Worm (Caenorhabditis elegans) whole organism, L1 larva: Measurements from ENCODE around the gene nhr-130.

Experiments
- blmp-1 ChIP-seq: fragments of 150-350 bp; optimal IDR thresholded peaks from 2 replicates; lab custom pipeline; 2014; ENCODE audit warnings: missing biosample characterization, missing genetic modification characterization
- dpl-1 ChIP-seq, 3 experiments: fragments of 150-350 bp in 2 of 3; sonication (generic microtip) in 1 of 3; optimal IDR thresholded peaks; 2 replicates each; lab custom pipeline; 2014 to 2017; ENCODE audit warnings: missing biosample characterization in 3 of 3, missing genetic modification characterization in 3 of 3, missing genetic modification reagents in 3 of 3
- lin-15B ChIP-seq: fragments of 150-350 bp; sonication (generic microtip); optimal IDR thresholded peaks from 3 replicates; lab custom pipeline; 2014; ENCODE audit warnings: missing biosample characterization, missing genetic modification characterization
- mep-1 ChIP-seq: fragments of 150-350 bp; optimal IDR thresholded peaks from 2 replicates; lab custom pipeline; 2014; ENCODE audit warnings: missing biosample characterization, missing genetic modification characterization
- pag-3 ChIP-seq: sonication (generic microtip); optimal IDR thresholded peaks from 2 replicates; lab custom pipeline; 2017; ENCODE audit warnings: missing genetic modification characterization, mild to moderate bottlenecking, missing compliant biosample characterization, antibody characterized with exemption, borderline replicate concordance; ENCODE audit not compliant: insufficient read depth
- skn-1 ChIP-seq: fragments of 150-350 bp; optimal IDR thresholded peaks from 2 replicates; lab custom pipeline; 2014; ENCODE audit warnings: missing biosample characterization, missing genetic modification characterization
- zag-1 ChIP-seq: fragments of 150-350 bp; optimal IDR thresholded peaks from 2 replicates; lab custom pipeline; 2014; ENCODE audit warnings: missing biosample characterization, missing genetic modification characterization
- ztf-11 ChIP-seq, 2 experiments: sonication (generic microtip); optimal IDR thresholded peaks; 2 replicates each; lab custom pipeline; 2016 to 2017; ENCODE audit warnings: missing genetic modification characterization in 2 of 2, missing biosample characterization in 1 of 2, missing compliant biosample characterization in 1 of 2

DNA sequence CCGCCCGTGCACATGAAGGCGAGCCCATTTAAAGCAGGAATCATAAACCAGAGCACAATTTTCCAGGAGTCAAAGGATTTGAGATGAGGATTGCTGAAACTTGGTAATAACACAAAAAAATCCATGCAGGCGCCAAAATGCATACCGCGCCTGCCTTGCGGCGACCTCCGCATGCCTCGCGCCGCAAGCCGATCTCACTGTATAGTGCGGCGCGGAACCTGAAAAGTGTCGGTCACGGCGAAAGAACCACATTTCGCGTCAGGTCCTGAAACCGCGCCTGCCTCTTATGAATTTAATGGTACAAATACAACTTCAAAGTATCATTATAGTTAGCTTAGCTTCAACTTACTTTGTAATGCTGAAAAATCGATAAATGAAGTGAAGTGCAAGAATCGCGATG lies 17.4 kb upstream of the nhr-130 start:
- TF ChIP-seq ztf-11 (tag; optimal IDR thresholded peaks at IDR 0.05; lab: Kevin White, UChicago) (no peak), dpl-1 (GFP tag; optimal IDR thresholded peaks at IDR 0.05; lab: Kevin White, UChicago) (no peak), pag-3 (tag; lab: Kevin White, UChicago) (no peak), skn-1 (no peak), mep-1 (no peak), zag-1 (tag; lab: Kevin White, UChicago) (no peak), blmp-1 (tag; lab: Kevin White, UChicago) (no peak), lin-15B (no peak)
